Fruit fly (Drosophila melanogaster): ENCODE measurements around the gene CG3225.

CG3225 gene

dm6 chr2L:4821757-4822156, 3.7 kb upstream of the CG3225 start, which contains the start of gene CG15628 (continued):
- TF ChIP-seq CG10431 (GFP tag; optimal IDR thresholded peaks at IDR 0.05) (no peak), Scr (GFP tag; IDR thresholded peaks at IDR 0.05; ENCODE audit: partially characterized antibody) (no peak), CG11560 (tag; IDR thresholded peaks at IDR 0.05) (no peak), Gsc (GFP tag; IDR thresholded peaks at IDR 0.05) (no peak), E2f1 (GFP tag; IDR thresholded peaks at IDR 0.05) (no peak), sisA (GFP tag; IDR thresholded peaks at IDR 0.05) (no peak), HLHmδ (GFP tag; optimal IDR thresholded peaks at IDR 0.05) (peak; percentile 16), CG31365 (tag; optimal IDR thresholded peaks at IDR 0.05) (peak; percentile 23), Hr39 (optimal IDR thresholded peaks at IDR 0.05) (no peak), CG13287 (GFP tag; IDR thresholded peaks at IDR 0.05; ENCODE audit: partially characterized antibody) (0 out of 2 replicates have a peak, but pooled peaks have one; percentile 9), B-H1 (GFP tag; IDR thresholded peaks at IDR 0.05) (no peak), CG11723 (GFP tag; optimal IDR thresholded peaks at IDR 0.05) (no peak), Jarid2 (GFP tag; optimal IDR thresholded peaks at IDR 0.05) (peak; percentile 18), stwl (tag; optimal IDR thresholded peaks at IDR 0.05) (no peak), da (GFP tag; optimal IDR thresholded peaks at IDR 0.05) (no peak), CG10267 (tag; optimal IDR thresholded peaks at IDR 0.05) (no peak), crol (GFP tag; IDR thresholded peaks at IDR 0.05) (no peak), lov (optimal IDR thresholded peaks at IDR 0.05) (no peak), lov (GFP tag; IDR thresholded peaks at IDR 0.05) (0 out of 3 replicates have a peak, but pooled peaks have one; percentile 28), CG4424 (GFP tag; optimal IDR thresholded peaks at IDR 0.05) (no peak), CG8388 (GFP tag; optimal IDR thresholded peaks at IDR 0.05) (peak; percentile 91)

- TF ChIP-seq Ravus (GFP tag; IDR thresholded peaks at IDR 0.05) (peak; percentile 34), Taf1 (GFP tag; IDR thresholded peaks at IDR 0.05) (peak; percentile 44), CG11398 (GFP tag; optimal IDR thresholded peaks at IDR 0.05) (no peak), vfl (GFP tag; optimal IDR thresholded peaks at IDR 0.05) (peak; percentile 46), cwo (GFP tag; optimal IDR thresholded peaks at IDR 0.05) (peak; percentile 85), CG9215 (GFP tag; IDR thresholded peaks at IDR 0.05) (peak; percentile 64), Bteb2 (GFP tag; optimal IDR thresholded peaks at IDR 0.05) (peak; percentile 1), CG3407 (GFP tag; optimal IDR thresholded peaks at IDR 0.05) (peak; percentile 26), Blimp-1 (GFP tag; optimal IDR thresholded peaks at IDR 0.05) (peak; percentile 55), bcd (GFP tag; optimal IDR thresholded peaks at IDR 0.05) (peak; percentile 72), CG8281 (tag; optimal IDR thresholded peaks at IDR 0.05) (no peak), Sry-δ (GFP tag; optimal IDR thresholded peaks at IDR 0.05) (no peak), sqz (GFP tag; optimal IDR thresholded peaks at IDR 0.05) (peak; percentile 50), Poxn (GFP tag; IDR thresholded peaks at IDR 0.05) (no peak), CG15479 (GFP tag; optimal IDR thresholded peaks at IDR 0.05) (peak; percentile 34), insv (GFP tag; optimal IDR thresholded peaks at IDR 0.05) (no peak), nmo (GFP tag; optimal IDR thresholded peaks at IDR 0.05) (peak; percentile 67), pros (GFP tag; optimal IDR thresholded peaks at IDR 0.05) (no peak), sisA (GFP tag; IDR thresholded peaks at IDR 0.05) (peak; percentile 66), btn (GFP tag; optimal IDR thresholded peaks at IDR 0.05) (peak; percentile 5), Ssrp (tag; optimal IDR thresholded peaks at IDR 0.05) (peak; percentile 41), lilli (GFP tag; optimal IDR thresholded peaks at IDR 0.05) (peak; percentile 64), mld (GFP tag; IDR thresholded peaks at IDR 0.05; ENCODE audit: partially characterized antibody) (no peak), CG11695 (GFP tag; IDR thresholded peaks at IDR 0.05) (peak; percentile 75), zfh2 (GFP tag; optimal IDR thresholded peaks at IDR 0.05) (peak; percentile 41), CG32767 (GFP tag; IDR thresholded peaks at IDR 0.05) (no peak; the same call in 1 of the 2 replicates), CG4424 (GFP tag; optimal IDR thresholded peaks at IDR 0.05) (peak; percentile 50), chif (GFP tag; optimal IDR thresholded peaks at IDR 0.05) (peak; percentile 28 to 32), unpg (GFP tag; optimal IDR thresholded peaks at IDR 0.05) (peak; percentile 58), CG2199 (GFP tag; IDR thresholded peaks at IDR 0.05) (no peak), CG18262 (tag; optimal IDR thresholded peaks at IDR 0.05) (peak; percentile 83), hkb (optimal IDR thresholded peaks at IDR 0.05) (no peak), hkb (GFP tag; IDR thresholded peaks at IDR 0.05) (peak; percentile 73)
These were observed 3.3 kb upstream of the CG3225 start for dm6 chr2L:4821319-4821717.

All from whole organism, embryonic.